Worm (Caenorhabditis elegans): ENCODE results near the gene Y81B9A.2.

- TF ChIP-seq nhr-76 (tag; optimal IDR thresholded peaks at IDR 0.05) = no peak
- TF ChIP-seq nhr-28 (tag; optimal IDR thresholded peaks at IDR 0.05) = no peak
- no peak for TF ChIP-seq unc-39 (tag; optimal IDR thresholded peaks at IDR 0.05)
- no peak for TF ChIP-seq lin-32 (GFP tag; optimal IDR thresholded peaks at IDR 0.05)
- no peak for TF ChIP-seq elt-1 (tag; optimal IDR thresholded peaks at IDR 0.05; ENCODE audit: borderline replicate concordance, insufficient read depth)
- no peak for TF ChIP-seq hlh-1 (tag; optimal IDR thresholded peaks at IDR 0.05)
- no peak for TF ChIP-seq unc-62 (GFP tag; optimal IDR thresholded peaks at IDR 0.05)
- TF ChIP-seq nhr-237 (tag; optimal IDR thresholded peaks at IDR 0.05) = no peak
- no peak for TF ChIP-seq snpc-4 (tag; optimal IDR thresholded peaks at IDR 0.05)
- TF ChIP-seq lin-13 (tag; optimal IDR thresholded peaks at IDR 0.05) = no peak
Measured at ce11 chrX:9154216-9154615, 29.7 kb upstream of the Y81B9A.2 start, which contains the start of gene B0563.7.
